Worm (Caenorhabditis elegans) whole organism, mixed stage, embryonic: ENCODE results near the gene T10H10.2.

ENCODE experiments used
- M03D4.4 ChIP-seq: sonication (generic microtip); optimal IDR thresholded peaks from 2 replicates; lab custom pipeline; 2017; ENCODE audit warnings: mild to moderate bottlenecking, missing genetic modification characterization, missing compliant biosample characterization
- bed-3 ChIP-seq: fragments of 200-800 bp; sonication (Bioruptor generic); optimal IDR thresholded peaks from 3 replicates; lab custom pipeline; 2018; ENCODE audit warnings: mild to moderate bottlenecking, missing genetic modification characterization, moderate library complexity, missing compliant biosample characterization
- ceh-43 ChIP-seq: fragments of 200-800 bp; sonication (Bioruptor generic); optimal IDR thresholded peaks from 2 replicates; lab custom pipeline; 2018; ENCODE audit warnings: mild to moderate bottlenecking, missing genetic modification characterization, moderate library complexity, missing compliant biosample characterization
- ceh-83 ChIP-seq: fragments of 200-800 bp; sonication (Bioruptor generic); optimal IDR thresholded peaks from 2 replicates; lab custom pipeline; 2018; ENCODE audit warnings: mild to moderate bottlenecking, missing genetic modification characterization, missing compliant biosample characterization
- ces-1 ChIP-seq: fragments of 150-350 bp; optimal IDR thresholded peaks from 2 replicates; lab custom pipeline; 2014; ENCODE audit warnings: missing biosample characterization, missing genetic modification reagents, missing genetic modification characterization
- cnd-1 ChIP-seq: fragments of 200-800 bp; sonication (Bioruptor generic); optimal IDR thresholded peaks from 2 replicates; lab custom pipeline; 2018; ENCODE audit warnings: mild to moderate bottlenecking, missing genetic modification characterization, missing compliant biosample characterization
- drap-1 ChIP-seq: fragments of 200-800 bp; sonication (Bioruptor generic); optimal IDR thresholded peaks from 3 replicates; lab custom pipeline; 2018; ENCODE audit warnings: mild to moderate bottlenecking, missing genetic modification characterization, missing compliant biosample characterization
- elt-1 ChIP-seq: sonication (generic microtip); optimal IDR thresholded peaks from 2 replicates; lab custom pipeline; 2017; ENCODE audit warnings: missing genetic modification characterization, mild to moderate bottlenecking, missing compliant biosample characterization, antibody characterized with exemption, moderate library complexity, borderline replicate concordance; ENCODE audit not compliant: insufficient read depth
- elt-3 ChIP-seq: fragments of 150-350 bp; optimal IDR thresholded peaks from 2 replicates; lab custom pipeline; 2014; ENCODE audit warnings: missing biosample characterization, missing genetic modification characterization
- flh-1 ChIP-seq: fragments of 200-800 bp; sonication (Bioruptor generic); optimal IDR thresholded peaks from 2 replicates; lab custom pipeline; 2018; ENCODE audit warnings: mild to moderate bottlenecking, missing genetic modification characterization, moderate library complexity, missing compliant biosample characterization
- ham-2 ChIP-seq: fragments of 200-800 bp; sonication (Bioruptor generic); optimal IDR thresholded peaks from 2 replicates; lab custom pipeline; 2018; ENCODE audit warnings: mild to moderate bottlenecking, missing genetic modification characterization, missing compliant biosample characterization
- hlh-1 ChIP-seq: fragments of 150-350 bp; optimal IDR thresholded peaks from 2 replicates; lab custom pipeline; 2014; ENCODE audit warnings: missing biosample characterization, missing genetic modification reagents, missing genetic modification characterization
- lin-32 ChIP-seq: fragments of 200-800 bp; sonication (Bioruptor generic); optimal IDR thresholded peaks from 2 replicates; lab custom pipeline; 2018; ENCODE audit warnings: mild to moderate bottlenecking, missing genetic modification characterization, missing compliant biosample characterization
- lsy-2 ChIP-seq: fragments of 150-350 bp; optimal IDR thresholded peaks from 2 replicates; lab custom pipeline; 2014; ENCODE audit warnings: missing biosample characterization, missing genetic modification characterization
- mab-5 ChIP-seq: fragments of 150-350 bp; optimal IDR thresholded peaks from 2 replicates; lab custom pipeline; 2014; ENCODE audit warnings: missing biosample characterization, missing genetic modification characterization
- mep-1 ChIP-seq: fragments of 150-350 bp; optimal IDR thresholded peaks from 2 replicates; lab custom pipeline; 2017; ENCODE audit warnings: missing biosample characterization, missing genetic modification reagents, missing genetic modification characterization, inconsistent platforms
- mls-2 ChIP-seq: sonication (generic microtip); optimal IDR thresholded peaks from 2 replicates; lab custom pipeline; 2016; ENCODE audit warnings: mild to moderate bottlenecking, missing genetic modification characterization, moderate library complexity, missing compliant biosample characterization
- nhr-12 ChIP-seq: fragments of 150-350 bp; optimal IDR thresholded peaks from 2 replicates; lab custom pipeline; 2014; ENCODE audit warnings: missing biosample characterization, missing genetic modification characterization
- nhr-2 ChIP-seq: fragments of 150-350 bp; optimal IDR thresholded peaks from 2 replicates; lab custom pipeline; 2014; ENCODE audit warnings: missing biosample characterization, missing genetic modification characterization
- nhr-237 ChIP-seq: fragments of 150-350 bp; optimal IDR thresholded peaks from 2 replicates; lab custom pipeline; 2014; ENCODE audit warnings: missing biosample characterization, missing genetic modification characterization
- nhr-28 ChIP-seq: fragments of 150-350 bp; optimal IDR thresholded peaks from 2 replicates; lab custom pipeline; 2014; ENCODE audit warnings: missing biosample characterization, missing genetic modification characterization
- nhr-76 ChIP-seq: sonication (generic microtip); optimal IDR thresholded peaks from 2 replicates; lab custom pipeline; 2017; ENCODE audit warnings: missing biosample characterization, missing genetic modification characterization
- sem-2 ChIP-seq: fragments of 200-800 bp; sonication (Bioruptor generic); optimal IDR thresholded peaks from 2 replicates; lab custom pipeline; 2018; ENCODE audit warnings: mild to moderate bottlenecking, missing genetic modification characterization, missing compliant biosample characterization
- snpc-4 ChIP-seq: fragments of 150-350 bp; optimal IDR thresholded peaks from 2 replicates; lab custom pipeline; 2014; ENCODE audit warnings: missing biosample characterization, missing genetic modification characterization
- sptf-1 ChIP-seq: sonication (generic microtip); optimal IDR thresholded peaks from 2 replicates; lab custom pipeline; 2017; ENCODE audit warnings: mild to moderate bottlenecking, missing genetic modification characterization, moderate library complexity, missing compliant biosample characterization
- tbx-8 ChIP-seq: fragments of 200-800 bp; sonication (Bioruptor generic); optimal IDR thresholded peaks from 2 replicates; lab custom pipeline; 2018; ENCODE audit warnings: mild to moderate bottlenecking, missing genetic modification characterization, moderate library complexity, missing compliant biosample characterization
- unc-120 ChIP-seq: sonication (generic microtip); optimal IDR thresholded peaks from 2 replicates; lab custom pipeline; 2017; ENCODE audit warnings: missing genetic modification characterization, missing compliant biosample characterization; ENCODE audit not compliant: poor library complexity, severe bottlenecking
- unc-62 ChIP-seq: fragments of 150-350 bp; optimal IDR thresholded peaks from 2 replicates; lab custom pipeline; 2014; ENCODE audit warnings: missing biosample characterization, missing genetic modification reagents, missing genetic modification characterization
- zip-8 ChIP-seq: fragments of 150-350 bp; optimal IDR thresholded peaks from 2 replicates; lab custom pipeline; 2014; ENCODE audit warnings: missing biosample characterization, missing genetic modification characterization
- ztf-11 ChIP-seq: fragments of 150-350 bp; optimal IDR thresholded peaks from 2 replicates; lab custom pipeline; 2014; ENCODE audit warnings: missing biosample characterization, missing genetic modification characterization

The T10H10.2 gene

DNA sequence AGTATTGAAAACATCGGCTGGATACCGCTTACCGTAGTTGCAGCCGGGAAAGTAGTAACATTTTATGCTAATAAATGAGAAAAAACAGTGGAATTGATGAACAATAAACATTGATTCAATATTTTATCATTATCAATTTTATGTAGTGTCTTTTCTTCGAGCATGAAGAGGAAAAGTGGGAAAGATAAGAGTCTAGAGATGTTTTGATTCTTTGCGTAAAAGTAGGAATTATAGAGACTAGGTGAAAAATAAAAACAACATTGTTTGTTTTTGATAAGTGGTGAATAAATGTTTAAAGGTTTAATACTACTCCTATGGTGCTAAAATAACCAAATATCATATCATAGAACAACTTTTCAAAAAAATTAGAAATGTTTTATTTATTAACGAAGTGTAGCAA is 32.1 kb upstream of the T10H10.2 start:
- no peak for TF ChIP-seq nhr-28 (tag; lab: Kevin White, UChicago)
- no peak for TF ChIP-seq bed-3 (GFP tag; lab: Kevin White, UChicago)
- no peak for TF ChIP-seq ham-2 (GFP tag; lab: Kevin White, UChicago)
- no peak for TF ChIP-seq sem-2 (GFP tag; lab: Kevin White, UChicago)
- no peak for TF ChIP-seq zip-8 (tag; lab: Kevin White, UChicago)
- TF ChIP-seq sptf-1 (tag; lab: Kevin White, UChicago) = no peak
- TF ChIP-seq flh-1 (GFP tag; lab: Kevin White, UChicago) = no peak
- no peak for TF ChIP-seq unc-120 (tag; lab: Kevin White, UChicago)
- no peak for TF ChIP-seq mab-5 (tag; lab: Kevin White, UChicago)
- TF ChIP-seq ceh-43 (GFP tag; lab: Kevin White, UChicago) = no peak
- no peak for TF ChIP-seq unc-62 (GFP tag; lab: Kevin White, UChicago)

DNA sequence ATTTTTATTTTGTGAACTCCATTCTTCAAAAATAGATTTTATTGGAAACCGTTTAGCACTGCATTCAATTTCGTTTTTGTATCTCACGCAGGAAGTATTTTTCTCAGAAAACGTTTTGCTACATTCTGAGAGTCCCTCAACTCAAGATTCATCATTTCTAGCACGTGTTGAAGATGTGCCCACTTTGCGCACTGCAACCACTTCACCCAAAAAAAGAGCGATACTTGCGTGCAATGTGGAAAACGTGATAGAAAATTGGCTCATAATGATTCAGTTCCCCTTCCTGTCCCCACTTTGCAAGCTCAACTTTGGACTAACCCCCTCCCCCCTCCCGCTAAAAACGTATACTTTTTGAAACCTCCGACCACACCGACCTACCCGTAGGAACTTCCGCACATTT is 29.5 kb upstream of the T10H10.2 start:
- no peak for TF ChIP-seq elt-1
- TF ChIP-seq, all 35 proteins: peak for 0

DNA sequence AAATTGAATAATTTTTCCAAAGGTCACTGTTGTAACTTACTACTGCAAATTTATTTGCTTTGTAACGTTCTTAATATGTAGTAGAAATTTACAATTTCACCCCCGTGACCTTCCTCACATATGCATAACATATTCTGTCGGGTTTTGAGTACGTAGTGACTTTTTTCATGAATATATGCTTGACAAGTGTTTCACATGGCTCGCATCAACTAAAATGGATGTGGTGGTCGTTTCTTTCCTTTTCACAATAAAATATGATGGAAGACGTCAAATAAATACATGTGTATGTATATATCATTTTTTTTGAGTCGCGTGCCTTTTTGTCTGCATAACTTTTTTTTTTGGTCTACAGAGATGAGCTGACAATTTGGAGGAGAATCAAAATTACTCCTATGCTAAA is 28.2 kb upstream of the T10H10.2 start:
- TF ChIP-seq sem-2 (GFP tag; lab: Kevin White, UChicago) (no peak), unc-62 (GFP tag; lab: Kevin White, UChicago) (no peak)

DNA sequence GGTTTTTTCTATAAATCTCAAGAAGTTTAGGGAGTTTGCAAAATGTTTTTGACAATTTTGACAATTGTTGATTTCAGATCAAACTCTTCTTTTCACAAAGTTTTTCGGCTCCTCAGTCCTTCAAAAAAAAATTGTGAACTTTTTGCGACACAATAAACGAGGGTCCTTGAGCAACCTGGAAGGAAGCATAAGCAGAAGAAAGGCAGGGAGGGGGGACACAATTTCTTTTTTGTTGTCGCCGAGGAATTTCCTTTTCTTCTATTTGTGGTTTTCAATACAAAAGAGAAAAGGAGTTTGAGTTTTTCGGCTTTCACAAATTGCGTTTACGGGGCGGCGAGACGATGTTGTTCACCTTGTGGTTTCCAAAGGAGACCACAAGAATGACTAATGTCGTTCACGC is 27.8 kb upstream of the T10H10.2 start:
- no peak for TF ChIP-seq elt-1
- peak; percentile 21 for TF ChIP-seq ces-1 (GFP tag; lab: Kevin White, UChicago)

DNA sequence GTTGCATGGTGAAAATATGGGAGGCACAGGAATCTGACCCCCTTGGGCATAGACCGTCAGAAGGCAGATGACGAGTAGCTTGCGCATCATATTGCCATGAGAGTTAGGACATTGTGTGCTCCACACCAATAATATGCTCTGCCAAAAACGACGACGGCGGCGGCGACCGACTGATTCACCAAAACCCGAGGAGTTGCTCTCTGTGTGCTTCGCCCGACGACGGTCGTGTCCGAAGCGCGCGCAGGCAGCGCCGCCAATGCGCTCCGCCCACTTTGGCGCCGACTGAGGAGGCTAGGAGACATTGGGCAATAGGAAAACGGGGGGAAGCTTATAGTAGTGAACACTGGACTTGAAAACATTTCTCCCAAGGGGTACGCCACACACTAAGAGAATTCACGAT is 26.6 kb upstream of the T10H10.2 start, which contains the start of gene AH9.6:
Gene AH9.6, minus strand, starts transcription at position 183 of the 400 bp plus-strand sequence.
- TF ChIP-seq mls-2 (no peak), sem-2 (GFP tag; lab: Kevin White, UChicago) (no peak), ceh-83 (GFP tag; lab: Kevin White, UChicago) (no peak), lsy-2 (tag; lab: Kevin White, UChicago) (no peak), nhr-76 (tag; lab: Kevin White, UChicago) (no peak), nhr-2 (no peak), hlh-1 (tag; lab: Kevin White, UChicago) (no peak), tbx-8 (GFP tag; lab: Kevin White, UChicago) (no peak), unc-62 (GFP tag; lab: Kevin White, UChicago) (no peak), mep-1 (tag; lab: Kevin White, UChicago) (no peak), drap-1 (GFP tag; lab: Kevin White, UChicago) (no peak), M03D4.4 (tag; lab: Kevin White, UChicago) (no peak), elt-1 (no peak)
- TF ChIP-seq, all 35 proteins: peak for 0

DNA sequence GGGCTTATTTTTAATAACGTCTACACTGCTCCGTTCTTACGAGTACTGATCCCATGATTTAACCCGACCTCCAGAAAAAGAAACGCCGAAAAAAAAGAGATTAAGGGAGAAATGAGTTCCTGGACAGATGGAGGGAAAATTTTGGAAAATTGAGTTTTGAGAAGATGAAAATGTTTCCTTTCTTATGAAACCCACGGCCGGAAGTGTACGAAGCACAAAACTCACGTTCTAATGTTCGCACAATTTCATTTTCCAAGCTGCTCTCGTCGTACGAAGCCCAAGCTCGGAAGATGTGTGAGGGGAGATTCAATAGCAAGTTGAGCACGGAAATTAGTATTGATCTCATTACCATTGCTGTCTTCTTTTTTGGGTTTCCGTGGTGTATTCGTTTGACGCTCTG is 23.1 kb upstream of the T10H10.2 start:
- TF ChIP-seq nhr-2 (no peak), unc-120 (tag; lab: Kevin White, UChicago) (no peak), ces-1 (GFP tag; lab: Kevin White, UChicago) (peak; percentile 79), cnd-1 (tag; lab: Kevin White, UChicago) (no peak)

DNA sequence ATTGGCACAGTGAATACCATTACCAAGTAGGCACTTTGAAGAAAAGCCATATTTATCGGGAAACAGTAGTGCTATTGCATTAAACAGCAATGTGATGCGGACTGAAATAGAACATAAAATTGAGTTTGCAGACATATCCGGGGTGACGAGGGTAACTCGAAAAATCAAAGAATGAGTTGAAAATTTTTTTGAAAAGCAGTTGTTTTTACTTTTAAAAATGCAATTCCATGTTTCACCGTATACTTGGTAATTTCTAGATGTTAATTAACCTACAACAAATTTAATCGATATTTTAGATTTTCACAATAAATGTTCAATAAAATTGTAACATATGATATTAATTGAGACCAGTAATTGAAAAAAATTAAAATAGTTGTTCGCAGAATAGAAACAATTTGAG is 20.3 kb upstream of the T10H10.2 start, which contains the start of gene AH9.4:
Gene AH9.4, minus strand, starts transcription at position 101 of the 400 bp plus-strand sequence.
- no peak for TF ChIP-seq nhr-76 (tag; lab: Kevin White, UChicago)
- TF ChIP-seq tbx-8 (GFP tag; lab: Kevin White, UChicago) = no peak
- TF ChIP-seq ceh-43 (GFP tag; lab: Kevin White, UChicago) = no peak
- TF ChIP-seq sem-2 (GFP tag; lab: Kevin White, UChicago) = no peak
- no peak for TF ChIP-seq ztf-11 (tag; lab: Kevin White, UChicago)
- no peak for TF ChIP-seq ceh-83 (GFP tag; lab: Kevin White, UChicago)
- no peak for TF ChIP-seq unc-120 (tag; lab: Kevin White, UChicago)
- no peak for TF ChIP-seq ham-2 (GFP tag; lab: Kevin White, UChicago)
- no peak for TF ChIP-seq nhr-28 (tag; lab: Kevin White, UChicago)
- TF ChIP-seq lin-32 (GFP tag; lab: Kevin White, UChicago) = no peak
- no peak for TF ChIP-seq nhr-12 (tag; lab: Kevin White, UChicago)
- TF ChIP-seq elt-3 (tag; lab: Kevin White, UChicago) = no peak
- TF ChIP-seq mep-1 (tag; lab: Kevin White, UChicago) = no peak
- no peak for TF ChIP-seq snpc-4
- no peak for TF ChIP-seq nhr-2
- TF ChIP-seq bed-3 (GFP tag; lab: Kevin White, UChicago) = no peak
- TF ChIP-seq nhr-237 (tag; lab: Kevin White, UChicago) = no peak
